Worm (Caenorhabditis elegans): ENCODE measurements around the gene B0353.1.
A peak's percentile ranks its signal among the peaks of the same experiment; 100 is the strongest.

The B0353.1 gene

DNA sequence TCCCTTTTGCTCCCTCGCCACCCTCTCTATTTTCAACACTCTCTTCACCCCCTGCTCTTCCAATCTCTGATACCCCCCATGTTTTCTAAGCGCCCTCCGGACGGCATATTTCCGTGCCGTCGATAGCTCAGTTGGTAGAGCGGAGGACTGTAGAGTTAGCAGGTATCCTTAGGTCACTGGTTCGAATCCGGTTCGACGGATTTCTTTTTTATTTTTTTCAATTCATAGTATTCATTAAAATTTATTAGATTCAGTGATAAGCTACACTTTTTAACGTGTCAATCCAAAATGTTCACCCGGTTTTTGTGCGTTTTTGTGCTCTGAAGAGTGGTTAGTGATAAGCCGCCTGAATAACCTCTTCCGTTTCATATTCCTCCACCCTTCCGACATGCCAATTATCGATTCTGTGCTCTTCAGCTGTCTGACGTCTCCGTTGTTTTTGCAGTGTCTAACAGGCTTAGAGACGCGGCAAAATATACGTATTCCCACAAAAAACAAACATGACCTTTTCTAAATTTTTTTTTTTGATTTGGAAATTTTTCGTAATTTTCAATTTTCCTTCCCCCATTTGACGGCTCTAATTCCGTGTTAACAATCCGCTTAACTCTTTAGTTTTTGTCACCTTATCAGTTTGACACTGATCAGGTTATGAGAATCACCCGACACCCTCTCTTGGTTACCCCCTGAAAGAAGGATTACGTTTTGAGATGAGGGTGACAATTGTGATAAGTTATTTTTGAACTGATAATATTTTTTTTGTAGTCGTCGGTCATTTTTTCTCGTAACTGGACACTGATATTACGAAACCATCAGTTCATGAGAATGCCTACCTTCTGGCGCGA is 20.3 kb upstream of the B0353.1 start (continued):
- no peak for TF ChIP-seq ceh-9 (tag; optimal IDR thresholded peaks at IDR 0.05)
- peak; percentile 48 for TF ChIP-seq npax-4 (tag; optimal IDR thresholded peaks at IDR 0.05)
- TF ChIP-seq hlh-6 (tag; optimal IDR thresholded peaks at IDR 0.05) = peak; percentile 27
- peak; percentile 28 for TF ChIP-seq hlh-15 (tag; optimal IDR thresholded peaks at IDR 0.05)
- peak; percentile 50 for TF ChIP-seq che-1 (tag; optimal IDR thresholded peaks at IDR 0.05)
- TF ChIP-seq K09A11.1 (tag; optimal IDR thresholded peaks at IDR 0.05; ENCODE audit: insufficient read depth) = peak; percentile 66
- peak; percentile 75 for TF ChIP-seq ceh-6 (GFP tag; optimal IDR thresholded peaks at IDR 0.05)
- TF ChIP-seq ama-1 (optimal IDR thresholded peaks at IDR 0.05) = no peak
- TF ChIP-seq tbx-7 (tag; optimal IDR thresholded peaks at IDR 0.05) = no peak
- TF ChIP-seq unc-55 (GFP tag; optimal IDR thresholded peaks at IDR 0.05) = no peak
- peak; percentile 52 for TF ChIP-seq unc-86 (tag; optimal IDR thresholded peaks at IDR 0.05)
- peak; percentile 56 for TF ChIP-seq ceh-14 (tag; optimal IDR thresholded peaks at IDR 0.05)
- TF ChIP-seq ref-2 (tag; optimal IDR thresholded peaks at IDR 0.05) = peak; percentile 60
- TF ChIP-seq unc-3 (GFP tag; conservative IDR thresholded peaks at IDR 0.05) = peak; percentile 23; the same call in 1 of the 2 replicates
- peak; percentile 67 for TF ChIP-seq unc-3 (tag; optimal IDR thresholded peaks at IDR 0.05)
- TF ChIP-seq ets-4 (tag; optimal IDR thresholded peaks at IDR 0.05) = peak; percentile 30
- TF ChIP-seq Y22D7AL.16 (tag; optimal IDR thresholded peaks at IDR 0.05) = peak; percentile 24
- no peak for TF ChIP-seq odd-2 (tag; optimal IDR thresholded peaks at IDR 0.05)
- TF ChIP-seq gmeb-2 (tag; optimal IDR thresholded peaks at IDR 0.05) = peak; percentile 67
- peak; percentile 39 for TF ChIP-seq ceh-34 (tag; optimal IDR thresholded peaks at IDR 0.05)
- peak; percentile 48 for TF ChIP-seq ceh-48 (tag; optimal IDR thresholded peaks at IDR 0.05)

DNA sequence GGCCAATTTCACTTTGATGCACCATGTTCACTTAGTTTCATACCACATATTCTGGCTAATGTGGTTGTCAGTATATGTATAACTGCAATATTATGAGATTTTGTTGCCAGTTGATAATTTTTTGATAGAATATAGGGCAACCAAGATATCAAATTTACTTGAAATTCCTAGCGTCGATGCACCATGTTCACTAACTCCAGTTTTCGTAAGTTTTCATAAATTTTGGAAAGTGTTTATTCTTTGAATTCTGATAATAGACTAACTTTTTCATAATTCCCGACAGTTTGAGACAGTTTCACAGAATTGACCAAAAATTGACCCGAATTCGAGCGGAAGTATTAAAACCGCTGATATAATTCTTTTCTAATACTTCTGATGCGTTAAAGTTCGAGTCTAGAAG is 18.7 kb upstream of the B0353.1 start:
- no peak for TF ChIP-seq ztf-16 (tag; optimal IDR thresholded peaks at IDR 0.05)
- TF ChIP-seq nhr-11 (tag; optimal IDR thresholded peaks at IDR 0.05) = no peak
- TF ChIP-seq dve-1 (tag; optimal IDR thresholded peaks at IDR 0.05) = no peak
- no peak for TF ChIP-seq ref-2 (tag; optimal IDR thresholded peaks at IDR 0.05)
- no peak for TF ChIP-seq tbx-7 (tag; optimal IDR thresholded peaks at IDR 0.05)
- no peak for TF ChIP-seq pat-9 (tag; optimal IDR thresholded peaks at IDR 0.05)
- no peak for TF ChIP-seq gmeb-2 (tag; optimal IDR thresholded peaks at IDR 0.05)
- TF ChIP-seq rnt-1 (tag; optimal IDR thresholded peaks at IDR 0.05) = no peak
- no peak for TF ChIP-seq ceh-22 (tag; optimal IDR thresholded peaks at IDR 0.05)
- no peak for TF ChIP-seq sdc-2 (tag; optimal IDR thresholded peaks at IDR 0.05)
- no peak for TF ChIP-seq F13H6.1 (tag; optimal IDR thresholded peaks at IDR 0.05)
- TF ChIP-seq ceh-14 (tag; optimal IDR thresholded peaks at IDR 0.05) = no peak
- no peak for TF ChIP-seq ceh-18 (tag; optimal IDR thresholded peaks at IDR 0.05)
- no peak for TF ChIP-seq hlh-13 (GFP tag; optimal IDR thresholded peaks at IDR 0.05)
- TF ChIP-seq madf-2 (tag; optimal IDR thresholded peaks at IDR 0.05) = no peak
- TF ChIP-seq unc-86 (tag; optimal IDR thresholded peaks at IDR 0.05) = no peak

DNA sequence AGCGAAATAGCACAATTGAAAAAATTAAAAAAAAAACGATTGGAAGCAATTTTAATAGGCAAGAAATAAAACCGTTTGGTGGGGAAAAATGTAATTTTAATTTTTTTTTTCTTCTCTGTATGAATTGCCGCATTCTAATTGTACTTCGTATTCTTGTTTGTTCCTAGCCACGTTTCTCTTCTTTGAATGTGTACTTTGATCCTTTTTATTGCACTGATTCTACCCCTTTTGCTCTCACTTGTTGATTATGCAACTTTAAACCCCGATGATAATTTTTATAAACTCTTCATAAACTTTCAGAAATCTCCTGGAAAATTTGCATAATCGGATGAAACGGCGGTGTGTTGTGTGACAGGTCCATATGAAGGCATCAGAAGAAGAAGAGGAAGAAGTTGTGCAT is 14.0 kb upstream of the B0353.1 start, which contains the start of gene T22F7.1:
Gene T22F7.1 (plus strand): TSS at position 301 of the 400 bp plus-strand sequence.
- TF ChIP-seq ceh-9 (tag; optimal IDR thresholded peaks at IDR 0.05) (no peak), odd-2 (tag; optimal IDR thresholded peaks at IDR 0.05) (no peak), ceh-30 (tag; optimal IDR thresholded peaks at IDR 0.05) (no peak), ceh-19 (GFP tag; optimal IDR thresholded peaks at IDR 0.05) (no peak), syd-9 (tag; optimal IDR thresholded peaks at IDR 0.05) (no peak)

DNA sequence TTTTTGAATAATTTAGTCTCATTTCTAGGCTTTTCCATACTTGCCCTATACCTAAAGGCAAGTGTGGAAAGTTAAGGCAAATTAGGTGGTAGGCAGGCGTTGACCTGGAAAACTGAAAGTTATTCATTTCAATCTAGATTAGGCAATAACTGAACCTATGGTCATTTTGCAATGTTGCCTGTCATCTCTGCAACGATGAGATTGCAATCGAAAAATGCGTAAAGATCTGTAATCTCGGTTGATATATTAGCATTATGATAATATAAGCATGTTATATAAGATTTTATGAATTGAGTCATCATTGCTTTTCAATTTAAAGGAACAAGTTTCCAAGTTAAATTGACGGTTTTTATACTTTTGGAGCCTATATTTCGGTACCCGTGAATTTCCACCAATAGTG is 8.0 kb upstream of the B0353.1 start:
- TF ChIP-seq npax-4 (tag; optimal IDR thresholded peaks at IDR 0.05) (no peak), tbx-2 (tag; optimal IDR thresholded peaks at IDR 0.05) (no peak), pha-4 (tag; optimal IDR thresholded peaks at IDR 0.05) (no peak), ceh-34 (tag; optimal IDR thresholded peaks at IDR 0.05) (no peak), nhr-11 (tag; optimal IDR thresholded peaks at IDR 0.05) (no peak), ceh-22 (tag; optimal IDR thresholded peaks at IDR 0.05) (no peak), pros-1 (tag; optimal IDR thresholded peaks at IDR 0.05) (no peak), dmd-4 (tag; optimal IDR thresholded peaks at IDR 0.05; ENCODE audit: borderline replicate concordance) (no peak), sox-2 (GFP tag; IDR thresholded peaks at IDR 0.05) (no peak), unc-55 (GFP tag; optimal IDR thresholded peaks at IDR 0.05) (no peak)

Measured in whole organism, late embryonic.